Worm (Caenorhabditis elegans) whole organism, L1 larva: ENCODE data around the gene fbxa-144.

ENCODE experiments used
- C04F5.9 ChIP-seq: sonication (generic microtip); optimal IDR thresholded peaks from 2 replicates; lab custom pipeline; 2016; ENCODE audit warnings: missing genetic modification characterization, missing compliant biosample characterization
- C16A3.4 ChIP-seq: fragments of 150-350 bp; optimal IDR thresholded peaks from 2 replicates; lab custom pipeline; 2014; ENCODE audit warnings: missing biosample characterization, missing genetic modification characterization
- F16B12.6 ChIP-seq: fragments of 150-350 bp; optimal IDR thresholded peaks from 2 replicates; lab custom pipeline; 2014; ENCODE audit warnings: missing biosample characterization, missing genetic modification characterization
- alr-1 ChIP-seq: fragments of 200-800 bp; sonication (Bioruptor generic); optimal IDR thresholded peaks from 2 replicates; lab custom pipeline; 2018; ENCODE audit warnings: borderline replicate concordance, mild to moderate bottlenecking, missing genetic modification characterization, missing compliant biosample characterization
- ceh-63 ChIP-seq: fragments of 200-800 bp; sonication (Bioruptor generic); optimal IDR thresholded peaks from 2 replicates; lab custom pipeline; 2018; ENCODE audit warnings: mild to moderate bottlenecking, missing genetic modification characterization, missing compliant biosample characterization
- ceh-8 ChIP-seq: fragments of 200-800 bp; sonication (Bioruptor generic); optimal IDR thresholded peaks from 2 replicates; lab custom pipeline; 2018; ENCODE audit warnings: mild to moderate bottlenecking, missing genetic modification characterization, moderate library complexity, missing compliant biosample characterization
- ceh-88 ChIP-seq: fragments of 200-800 bp; sonication (Bioruptor generic); IDR thresholded peaks from 2 replicates; pipeline ENCODE4 v1.3.6; 2022; ENCODE audit warnings: missing genetic modification characterization, missing compliant biosample characterization
- efl-1 ChIP-seq, 4 experiments: fragments of 150-350 bp; optimal IDR thresholded peaks in 3 of 4; peaks in 1 of 4; 1 replicate in 1 of 4; 2 replicates in 3 of 4; lab custom pipeline; 2014; ENCODE audit warnings: missing biosample characterization in 2 of 4, missing genetic modification characterization in 2 of 4, missing genetic modification reagents in 2 of 4
- efl-3 ChIP-seq: fragments of 200-800 bp; sonication (Bioruptor generic); optimal IDR thresholded peaks from 2 replicates; lab custom pipeline; 2018; ENCODE audit warnings: mild to moderate bottlenecking, missing genetic modification characterization, missing compliant biosample characterization
- egl-27 ChIP-seq, 2 experiments: fragments of 150-350 bp in 1 of 2; sonication (generic microtip); optimal IDR thresholded peaks; 3 replicates each; lab custom pipeline; 2017 to 2018; ENCODE audit warnings: missing biosample characterization in 2 of 2, missing genetic modification characterization in 2 of 2, missing genetic modification reagents in 2 of 2
- elt-2 ChIP-seq: sonication (generic microtip); optimal IDR thresholded peaks from 2 replicates; lab custom pipeline; 2016; ENCODE audit warnings: missing genetic modification characterization, mild to moderate bottlenecking, inconsistent platforms, missing compliant biosample characterization, missing genetic modification reagents
- ets-5 ChIP-seq: fragments of 200-800 bp; sonication (Bioruptor generic); IDR thresholded peaks from 2 replicates; pipeline ENCODE4 v1.3.6; 2022; ENCODE audit warnings: missing genetic modification characterization, missing compliant biosample characterization
- fkh-4 ChIP-seq: sonication (generic microtip); optimal IDR thresholded peaks from 2 replicates; lab custom pipeline; 2016; ENCODE audit warnings: missing compliant biosample characterization, missing genetic modification characterization, borderline replicate concordance
- grh-1 ChIP-seq: fragments of 200-800 bp; sonication (Bioruptor generic); IDR thresholded peaks from 2 replicates; pipeline ENCODE4 v1.3.6; 2022; ENCODE audit warnings: missing genetic modification reagents, missing genetic modification characterization, missing compliant biosample characterization
- hlh-17 ChIP-seq: fragments of 200-800 bp; sonication (Bioruptor generic); optimal IDR thresholded peaks from 2 replicates; lab custom pipeline; 2018; ENCODE audit warnings: missing genetic modification characterization, mild to moderate bottlenecking, missing compliant biosample characterization, moderate library complexity, borderline replicate concordance
- hpl-2 ChIP-seq: fragments of 150-350 bp; optimal IDR thresholded peaks from 2 replicates; lab custom pipeline; 2014; ENCODE audit warnings: missing biosample characterization, missing genetic modification reagents, missing genetic modification characterization
- isw-1 ChIP-seq: fragments of 200-800 bp; sonication (Bioruptor generic); IDR thresholded peaks from 2 replicates; pipeline ENCODE4 v1.3.6; 2022; ENCODE audit warnings: missing genetic modification characterization, missing compliant biosample characterization
- jun-1 ChIP-seq: fragments of 150-350 bp; optimal IDR thresholded peaks from 2 replicates; lab custom pipeline; 2014; ENCODE audit warnings: missing biosample characterization, missing genetic modification reagents, missing genetic modification characterization
- lin-15B ChIP-seq: fragments of 150-350 bp; sonication (generic microtip); optimal IDR thresholded peaks from 3 replicates; lab custom pipeline; 2014; ENCODE audit warnings: missing biosample characterization, missing genetic modification characterization
- lin-35 ChIP-seq, 2 experiments: fragments of 150-350 bp; optimal IDR thresholded peaks; 2 replicates each; lab custom pipeline; 2014; ENCODE audit warnings: missing biosample characterization in 2 of 2, missing genetic modification characterization in 2 of 2, missing genetic modification reagents in 2 of 2
- lir-3 ChIP-seq: sonication (generic microtip); optimal IDR thresholded peaks from 2 replicates; lab custom pipeline; 2016; ENCODE audit warnings: mild to moderate bottlenecking, missing genetic modification characterization, moderate library complexity, missing compliant biosample characterization; ENCODE audit not compliant: poor library complexity
- mab-9 ChIP-seq: fragments of 200-800 bp; sonication (Bioruptor generic); IDR thresholded peaks from 2 replicates; pipeline ENCODE4 v1.3.6; 2022; ENCODE audit warnings: missing genetic modification reagents, missing genetic modification characterization, missing compliant biosample characterization
- mef-2 ChIP-seq: fragments of 150-350 bp; optimal IDR thresholded peaks from 2 replicates; lab custom pipeline; 2014; ENCODE audit warnings: missing biosample characterization, missing genetic modification characterization
- nhr-11 ChIP-seq: fragments of 150-350 bp; optimal IDR thresholded peaks from 2 replicates; lab custom pipeline; 2014; ENCODE audit warnings: missing biosample characterization, missing genetic modification characterization
- nhr-19 ChIP-seq: fragments of 200-800 bp; sonication (Bioruptor generic); conservative IDR thresholded peaks from 2 replicates; pipeline ENCODE4 v1.3.6; 2022; ENCODE audit warnings: missing genetic modification characterization, missing compliant biosample characterization
- nhr-20 ChIP-seq: sonication (generic microtip); optimal IDR thresholded peaks from 2 replicates; lab custom pipeline; 2016; ENCODE audit warnings: mild to moderate bottlenecking, missing genetic modification characterization, missing compliant biosample characterization
- nhr-28 ChIP-seq: fragments of 150-350 bp; optimal IDR thresholded peaks from 2 replicates; lab custom pipeline; 2014; ENCODE audit warnings: missing biosample characterization, missing genetic modification characterization
- nhr-77 ChIP-seq: fragments of 150-350 bp; optimal IDR thresholded peaks from 2 replicates; lab custom pipeline; 2014; ENCODE audit warnings: missing biosample characterization, missing genetic modification characterization
- nhr-84 ChIP-seq: sonication (generic microtip); optimal IDR thresholded peaks from 2 replicates; lab custom pipeline; 2017; ENCODE audit warnings: missing biosample characterization, missing genetic modification characterization
- pqm-1 ChIP-seq: sonication (generic microtip); optimal IDR thresholded peaks from 3 replicates; lab custom pipeline; 2017; ENCODE audit warnings: missing biosample characterization, missing genetic modification characterization
- skn-1 ChIP-seq: fragments of 150-350 bp; optimal IDR thresholded peaks from 2 replicates; lab custom pipeline; 2014; ENCODE audit warnings: missing biosample characterization, missing genetic modification characterization
- sptf-1 ChIP-seq: fragments of 150-350 bp; optimal IDR thresholded peaks from 2 replicates; lab custom pipeline; 2014; ENCODE audit warnings: missing biosample characterization, missing genetic modification characterization
- tlp-1 ChIP-seq: fragments of 150-350 bp; optimal IDR thresholded peaks from 2 replicates; lab custom pipeline; 2014; ENCODE audit warnings: missing biosample characterization, missing genetic modification characterization
- unc-130 ChIP-seq: fragments of 150-350 bp; optimal IDR thresholded peaks from 2 replicates; lab custom pipeline; 2017; ENCODE audit warnings: missing biosample characterization, missing genetic modification characterization, inconsistent platforms
- zag-1 ChIP-seq: fragments of 150-350 bp; optimal IDR thresholded peaks from 2 replicates; lab custom pipeline; 2014; ENCODE audit warnings: missing biosample characterization, missing genetic modification characterization
- zip-4 ChIP-seq: fragments of 200-800 bp; sonication (Bioruptor generic); optimal IDR thresholded peaks from 2 replicates; lab custom pipeline; 2018; ENCODE audit warnings: mild to moderate bottlenecking, missing genetic modification characterization, moderate library complexity, missing compliant biosample characterization
- ztf-11 ChIP-seq, 2 experiments: sonication (generic microtip); optimal IDR thresholded peaks; 2 replicates each; lab custom pipeline; 2016 to 2017; ENCODE audit warnings: missing genetic modification characterization in 2 of 2, missing biosample characterization in 1 of 2, missing compliant biosample characterization in 1 of 2
- ztf-4 ChIP-seq: fragments of 150-350 bp; optimal IDR thresholded peaks from 2 replicates; lab custom pipeline; 2014; ENCODE audit warnings: missing biosample characterization, missing genetic modification characterization

The fbxa-144 gene

ce11 chrV:16137043-16137442 lies 4.4 kb upstream of the fbxa-144 start, which contains the start of gene F44G3.7:
Gene F44G3.7 (minus strand): TSS chrV:16137143.
- TF ChIP-seq mab-9 (no peak), sptf-1 (no peak), lir-3 (tag; lab: Kevin White, UChicago) (no peak), nhr-28 (tag; lab: Kevin White, UChicago) (no peak), ceh-88 (no peak), hpl-2 (GFP tag; lab: Kevin White, UChicago) (no peak), hlh-17 (GFP tag; lab: Kevin White, UChicago) (no peak), nhr-77 (tag; lab: Kevin White, UChicago) (no peak), nhr-19 (GFP tag; lab: Robert Waterston, UW) (no peak)

- peak; percentile 15 for TF ChIP-seq zip-4 (GFP tag; lab: Kevin White, UChicago)
- no peak for TF ChIP-seq nhr-20 (tag; lab: Kevin White, UChicago)
These were observed 390 bp downstream of the fbxa-144 start for ce11 chrV:16132215-16132614.

- TF ChIP-seq ceh-63 (GFP tag; lab: Kevin White, UChicago), result no peak
- TF ChIP-seq alr-1 (tag; lab: Kevin White, UChicago), result no peak
- TF ChIP-seq nhr-20 (tag; lab: Kevin White, UChicago), result no peak
- TF ChIP-seq hpl-2 (GFP tag; lab: Kevin White, UChicago), result no peak
- no peak for TF ChIP-seq efl-3 (GFP tag; lab: Kevin White, UChicago)
- TF ChIP-seq lin-15B (tag; lab: Kevin White, UChicago), result no peak
- no peak for TF ChIP-seq mef-2
- no peak for TF ChIP-seq fkh-4 (tag; lab: Kevin White, UChicago)
- no peak for TF ChIP-seq skn-1 (tag; lab: Kevin White, UChicago)
- no peak for TF ChIP-seq ztf-4 (tag; lab: Kevin White, UChicago)
- TF ChIP-seq F16B12.6 (tag; lab: Kevin White, UChicago), result no peak
- TF ChIP-seq ets-5, result no peak
- TF ChIP-seq jun-1 (tag; lab: Kevin White, UChicago), result no peak
- no peak for TF ChIP-seq grh-1
- TF ChIP-seq ceh-88, result no peak
- no peak for TF ChIP-seq nhr-11
These were observed 1.4 kb downstream of the fbxa-144 start, which contains the start of gene fbxa-142 for ce11 chrV:16131249-16131648. Gene fbxa-142 (minus strand): TSS chrV:16131349.

ce11 chrV:16129116-16129515 lies 3.5 kb downstream of the fbxa-144 start:
- TF ChIP-seq nhr-84 (tag; lab: Kevin White, UChicago), result no peak
- TF ChIP-seq elt-2 (tag; lab: Kevin White, UChicago), result peak; percentile 20
- TF ChIP-seq hlh-17 (GFP tag; lab: Kevin White, UChicago), result no peak
- TF ChIP-seq C04F5.9 (tag; lab: Kevin White, UChicago), result no peak

- TF ChIP-seq efl-1 (optimal IDR thresholded peaks at IDR 0.05; lab: Kevin White, UChicago), result no peak
- TF ChIP-seq efl-1 (GFP tag; optimal IDR thresholded peaks at IDR 0.05 in 1 of 2; lab: Kevin White, UChicago), result peak in 1 of 2 experiments; percentile 6
- TF ChIP-seq ceh-8 (GFP tag; lab: Kevin White, UChicago), result no peak
- TF ChIP-seq, all 84 proteins: peak for 1
These were observed 5.2 kb downstream of the fbxa-144 start, which contains the start of gene fbxa-143 for ce11 chrV:16127401-16127800. Gene fbxa-143 (minus strand): TSS chrV:16127501.

ce11 chrV:16124739-16125138 lies 7.9 kb downstream of the fbxa-144 start, which contains the start of gene nhr-111:
Gene nhr-111 (minus strand): TSS chrV:16124839.
- TF ChIP-seq zag-1 (tag; lab: Kevin White, UChicago) (no peak), pqm-1 (tag; lab: Kevin White, UChicago) (no peak), mab-9 (no peak), egl-27 (tag; optimal IDR thresholded peaks at IDR 0.05; lab: Kevin White, UChicago) (no peak), C16A3.4 (tag; lab: Kevin White, UChicago) (no peak), F16B12.6 (tag; lab: Kevin White, UChicago) (no peak), tlp-1 (tag; lab: Kevin White, UChicago) (no peak), ztf-11 (tag; optimal IDR thresholded peaks at IDR 0.05; lab: Kevin White, UChicago) (no peak), hlh-17 (GFP tag; lab: Kevin White, UChicago) (no peak), isw-1 (no peak), unc-130 (tag; lab: Kevin White, UChicago) (no peak), ets-5 (no peak), ceh-63 (GFP tag; lab: Kevin White, UChicago) (no peak), hpl-2 (GFP tag; lab: Kevin White, UChicago) (no peak), lin-35 (GFP tag; optimal IDR thresholded peaks at IDR 0.05; lab: Kevin White, UChicago) (no peak)
